Fruit fly (Drosophila melanogaster) ovary, adult (tissue): ENCODE measurements around the gene CG14960.

ENCODE experiments used
- CG17801 ChIP-seq: fragments of 200-800 bp; optimal IDR thresholded peaks from 2 replicates; lab custom pipeline; 2019; ENCODE audit warnings: missing biosample characterization, mild to moderate bottlenecking, missing genetic modification characterization, moderate library complexity; ENCODE audit not compliant: partially characterized antibody

Gene CG14960

DNA sequence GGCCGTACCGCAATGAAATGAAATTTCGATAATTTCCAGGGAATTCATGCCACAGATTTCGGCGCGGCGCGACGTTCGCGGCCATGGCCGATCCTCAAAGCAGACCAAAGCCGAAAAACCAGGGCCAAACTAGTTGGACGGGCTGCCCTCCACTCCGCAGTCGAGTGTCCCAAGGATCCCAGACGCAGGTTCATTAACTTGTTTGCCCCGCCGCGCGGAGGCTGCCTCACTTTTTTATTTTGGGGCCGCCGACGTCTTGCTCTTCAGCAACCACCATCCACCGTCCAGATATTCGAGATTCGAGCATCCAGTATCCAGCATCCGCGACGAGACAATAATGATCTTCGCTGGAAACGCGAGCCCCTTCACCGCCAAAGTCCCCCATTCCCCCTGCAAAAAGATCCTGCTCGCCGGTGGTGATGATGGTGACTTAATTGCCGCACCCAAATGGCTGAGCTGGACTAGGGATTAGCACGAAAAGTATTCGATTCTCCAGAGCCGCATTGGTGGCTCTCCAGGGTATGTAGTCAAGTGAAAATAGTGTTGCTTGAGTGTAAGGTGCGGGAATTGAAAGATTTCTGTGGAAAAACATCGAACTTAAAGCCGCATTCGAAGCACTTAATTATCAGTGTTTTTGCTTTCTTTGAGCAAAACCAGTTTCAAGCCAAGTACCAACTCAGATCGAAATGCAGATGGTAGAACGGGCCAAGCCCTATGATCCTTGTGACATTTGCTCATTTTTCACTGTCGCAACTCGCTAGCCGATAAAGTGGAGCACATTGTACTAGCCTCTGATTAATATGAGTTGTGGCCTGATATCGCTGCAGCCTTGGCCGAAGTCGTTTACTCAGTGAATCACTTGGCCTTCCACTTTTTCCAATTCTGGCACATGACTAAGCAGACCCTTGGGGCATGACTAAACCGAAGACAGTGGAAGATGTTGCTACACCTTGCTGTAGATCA lies 28.4 kb upstream of the CG14960 start:
- TF ChIP-seq CG17801 (GFP tag; lab: Kevin White, UChicago) = no peak

DNA sequence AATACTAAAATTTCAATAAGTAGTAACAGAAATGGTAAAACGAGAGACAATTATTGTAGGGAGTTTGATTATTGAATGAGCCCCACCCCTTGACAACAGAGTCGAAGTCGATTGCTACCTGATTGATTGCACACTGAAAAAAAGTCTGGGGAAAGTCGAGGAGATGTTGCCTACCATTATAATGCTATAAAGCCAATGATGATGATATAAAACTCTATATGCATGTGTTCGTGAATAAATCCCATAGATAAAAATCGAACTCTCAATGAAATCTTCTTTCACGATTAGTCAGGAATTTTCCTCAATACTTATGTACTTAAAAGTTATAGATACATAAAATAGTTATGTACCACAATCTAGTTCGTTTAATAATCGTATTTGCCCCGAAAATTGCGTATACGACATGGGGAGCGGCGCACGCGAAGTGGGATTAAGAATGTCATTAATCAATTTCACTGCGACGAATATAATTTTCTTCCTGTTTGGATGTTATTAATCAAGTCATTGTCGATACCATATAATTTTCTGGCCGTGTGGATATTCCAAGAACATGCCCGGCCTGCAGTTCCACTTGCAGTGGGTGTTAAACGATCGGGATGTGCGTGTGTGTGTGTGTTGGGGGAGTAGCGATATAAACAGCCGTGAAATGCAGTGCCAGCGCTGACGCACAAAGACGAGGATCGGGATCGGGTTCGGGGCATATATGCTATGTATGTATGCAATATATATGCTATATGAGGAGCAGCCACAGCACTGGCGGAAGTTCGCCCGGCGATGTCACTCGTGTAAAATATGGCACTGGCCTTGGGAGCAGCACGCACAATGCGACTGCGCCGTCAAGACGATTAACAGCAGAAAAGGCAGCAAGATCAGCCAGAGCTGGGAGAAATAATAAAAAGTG lies 26.3 kb upstream of the CG14960 start, which contains the start of gene CG12078:
TSS of gene CG12078 (minus strand) at position 51 of the 901 bp plus-strand sequence.
- TF ChIP-seq CG17801 (GFP tag; lab: Kevin White, UChicago) = no peak

DNA sequence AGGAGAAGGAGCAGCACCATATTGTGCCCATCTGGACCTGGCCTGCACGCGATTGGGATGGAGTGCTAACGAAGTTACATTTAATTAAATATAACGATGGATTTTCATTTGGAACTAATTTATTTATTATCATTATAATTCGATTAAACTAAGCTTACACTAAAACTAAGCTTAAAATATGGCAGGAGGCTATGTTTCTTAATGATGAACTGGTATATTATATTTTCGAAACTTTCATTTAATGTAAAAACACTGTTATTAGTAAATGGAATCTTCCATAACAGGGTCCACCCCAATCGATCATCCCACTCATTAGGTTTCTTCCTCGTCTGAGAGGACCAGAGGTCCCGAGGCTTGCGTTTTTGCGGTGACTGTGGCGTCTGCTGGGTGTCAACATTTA lies 25.6 kb upstream of the CG14960 start:
- TF ChIP-seq CG17801 (GFP tag; lab: Kevin White, UChicago) = no peak

- peak; percentile 45 for TF ChIP-seq CG17801 (GFP tag; lab: Kevin White, UChicago)
These were observed 24.3 kb upstream of the CG14960 start for dm6 chr3L:3246378-3247129.

dm6 chr3L:3247130-3248065 lies 23.4 kb upstream of the CG14960 start, which contains the start of gene CG43389:
CG43389 (plus strand) TSS chr3L:3248015.
- no peak for TF ChIP-seq CG17801 (GFP tag; lab: Kevin White, UChicago)

- TF ChIP-seq CG17801 (GFP tag; lab: Kevin White, UChicago) = peak; percentile 42
These were observed 21.8 kb upstream of the CG14960 start for dm6 chr3L:3248714-3249663.

DNA sequence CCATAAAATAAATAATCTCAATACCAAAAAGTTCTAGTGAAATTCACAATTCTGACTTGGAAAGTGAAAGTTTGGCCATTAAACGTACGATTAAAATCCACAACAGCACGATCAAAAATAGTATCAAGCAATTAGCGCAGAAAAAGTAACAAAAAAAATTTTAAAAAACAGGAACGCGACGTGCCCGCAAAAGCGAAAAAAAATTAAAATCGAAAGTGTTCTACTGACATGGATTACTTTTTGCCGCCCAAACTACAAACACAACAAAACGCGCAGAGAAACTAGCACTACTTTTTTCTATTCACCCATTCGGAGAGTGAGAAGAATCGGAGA lies 21.2 kb upstream of the CG14960 start:
- TF ChIP-seq CG17801 (GFP tag; lab: Kevin White, UChicago) = no peak

- TF ChIP-seq CG17801 (GFP tag; lab: Kevin White, UChicago) = peak; percentile 92
These were observed 20.6 kb upstream of the CG14960 start for dm6 chr3L:3249997-3250774.

- no peak for TF ChIP-seq CG17801 (GFP tag; lab: Kevin White, UChicago)
These were observed 19.7 kb upstream of the CG14960 start for dm6 chr3L:3250922-3251658.

DNA sequence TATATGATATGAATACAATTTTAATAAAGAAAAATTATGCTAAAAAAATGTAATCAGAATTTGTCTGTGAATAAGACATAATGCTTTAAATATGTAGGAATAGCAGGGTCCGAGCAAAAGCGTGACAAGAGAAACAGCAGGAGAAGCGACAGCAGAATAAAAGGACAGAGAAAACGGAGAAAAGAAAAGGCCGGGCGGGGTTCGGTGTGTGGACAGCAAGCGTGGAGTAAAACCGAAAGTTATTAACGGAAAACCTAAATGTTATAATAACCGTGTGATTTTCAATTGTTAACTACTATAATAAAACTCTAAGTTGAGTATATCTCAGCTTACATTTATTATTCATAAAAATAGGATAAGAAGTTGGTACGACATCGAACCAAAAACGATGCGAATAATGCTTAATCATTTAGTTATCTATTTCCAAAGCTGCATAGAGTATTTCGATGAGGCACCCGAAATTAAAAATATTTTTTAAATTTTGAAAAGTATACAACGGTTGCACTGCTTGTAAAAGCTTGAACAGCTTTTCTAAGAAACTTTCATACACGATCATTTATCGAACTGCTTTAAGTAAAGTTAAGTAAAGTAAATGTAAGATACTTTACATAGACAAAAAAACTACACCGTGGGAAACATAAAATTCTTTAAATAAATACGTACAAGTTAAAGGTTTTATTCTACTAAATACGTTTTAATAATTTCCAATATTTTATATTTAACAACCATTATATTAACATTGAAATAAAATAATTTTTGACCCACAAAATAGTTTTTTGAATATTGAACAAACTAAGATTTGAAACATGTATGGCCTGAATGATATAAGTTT lies 19.0 kb upstream of the CG14960 start:
- TF ChIP-seq CG17801 (GFP tag; lab: Kevin White, UChicago) = no peak
